Fruit fly (Drosophila melanogaster) whole organism, embryonic: Measurements from ENCODE around the gene CG46460.
A peak's percentile ranks its signal among the peaks of the same experiment; 100 is the strongest.

Experiments
- Abd-B ChIP-seq: fragments of 200-800 bp; sonication (Bioruptor generic); optimal IDR thresholded peaks from 2 replicates; lab custom pipeline; 2018; ENCODE audit warnings: missing biosample characterization, mild to moderate bottlenecking, missing genetic modification characterization, moderate library complexity
- Adf1 ChIP-seq: fragments of 200-800 bp; sonication (Bioruptor generic); IDR thresholded peaks from 2 replicates; pipeline ENCODE4 v1.3.6; 2022; ENCODE audit warnings: missing biosample characterization, missing genetic modification characterization
- B-H2 ChIP-seq: fragments of 200-800 bp; sonication (Bioruptor generic); optimal IDR thresholded peaks from 2 replicates; lab custom pipeline; 2018; ENCODE audit warnings: missing biosample characterization, mild to moderate bottlenecking, missing genetic modification characterization
- Bteb2 ChIP-seq: fragments of 200-800 bp; sonication (Bioruptor generic); optimal IDR thresholded peaks from 2 replicates; lab custom pipeline; 2016; ENCODE audit warnings: missing biosample characterization, missing genetic modification characterization
- CG10209 ChIP-seq: fragments of 200-800 bp; sonication (Bioruptor generic); optimal IDR thresholded peaks from 3 replicates; lab custom pipeline; 2017; ENCODE audit warnings: missing biosample characterization, mild to moderate bottlenecking, missing genetic modification characterization, missing genetic modification reagents
- CG10565 ChIP-seq: fragments of 200-800 bp; sonication (Bioruptor generic); optimal IDR thresholded peaks from 3 replicates; lab custom pipeline; 2016; ENCODE audit warnings: missing biosample characterization, mild to moderate bottlenecking, missing genetic modification characterization
- CG12744 ChIP-seq: fragments of 200-800 bp; sonication (Bioruptor generic); optimal IDR thresholded peaks from 2 replicates; lab custom pipeline; 2016; ENCODE audit warnings: missing biosample characterization, missing genetic modification characterization
- CG16779 ChIP-seq: fragments of 200-800 bp; sonication (Bioruptor generic); IDR thresholded peaks from 2 replicates; pipeline ENCODE4 v1.3.6; 2022; ENCODE audit warnings: missing biosample characterization, missing genetic modification characterization
- CG18599 ChIP-seq: fragments of 200-800 bp; sonication (Bioruptor generic); optimal IDR thresholded peaks from 3 replicates; lab custom pipeline; 2017; ENCODE audit warnings: missing biosample characterization, missing genetic modification characterization, mild to moderate bottlenecking, moderate library complexity, missing genetic modification reagents
- CG2202 ChIP-seq: fragments of 200-800 bp; sonication (Bioruptor generic); optimal IDR thresholded peaks from 2 replicates; lab custom pipeline; 2018; ENCODE audit warnings: missing biosample characterization, mild to moderate bottlenecking, missing genetic modification characterization
- CG2678 ChIP-seq: fragments of 200-800 bp; sonication (Bioruptor generic); optimal IDR thresholded peaks from 3 replicates; lab custom pipeline; 2019; ENCODE audit warnings: missing biosample characterization, mild to moderate bottlenecking, missing genetic modification characterization, moderate library complexity
- CG30431 ChIP-seq: fragments of 200-800 bp; sonication (Bioruptor generic); optimal IDR thresholded peaks from 2 replicates; lab custom pipeline; 2017; ENCODE audit warnings: missing biosample characterization, missing genetic modification characterization
- CG3065 ChIP-seq: fragments of 200-800 bp; sonication (Bioruptor generic); optimal IDR thresholded peaks from 2 replicates; lab custom pipeline; 2016; ENCODE audit warnings: missing biosample characterization, missing genetic modification characterization
- CG33213 ChIP-seq: fragments of 200-800 bp; sonication (Bioruptor generic); optimal IDR thresholded peaks from 3 replicates; lab custom pipeline; 2016; ENCODE audit warnings: missing biosample characterization, missing genetic modification characterization
- CG34422 ChIP-seq: fragments of 200-800 bp; sonication (Bioruptor generic); IDR thresholded peaks from 3 replicates; pipeline ENCODE4 v1.3.6; 2022; ENCODE audit warnings: missing biosample characterization, missing genetic modification characterization
- CG8359 ChIP-seq: fragments of 200-800 bp; sonication (Bioruptor generic); optimal IDR thresholded peaks from 2 replicates; lab custom pipeline; 2017; ENCODE audit warnings: missing biosample characterization, mild to moderate bottlenecking, missing genetic modification characterization, borderline replicate concordance
- CG9215 ChIP-seq: fragments of 200-800 bp; sonication (Bioruptor generic); IDR thresholded peaks from 2 replicates; pipeline ENCODE4 v1.3.6; 2022; ENCODE audit warnings: missing biosample characterization, missing genetic modification characterization
- CG9797 ChIP-seq: fragments of 200-800 bp; sonication (Bioruptor generic); optimal IDR thresholded peaks from 3 replicates; lab custom pipeline; 2018; ENCODE audit warnings: missing biosample characterization, mild to moderate bottlenecking, missing genetic modification characterization
- Dip2 ChIP-seq: fragments of 200-800 bp; sonication (Bioruptor generic); IDR thresholded peaks from 2 replicates; pipeline ENCODE4 v1.3.6; 2022; ENCODE audit warnings: missing biosample characterization, missing genetic modification characterization
- Doc2 ChIP-seq: fragments of 200-800 bp; sonication (Bioruptor generic); IDR thresholded peaks from 2 replicates; pipeline ENCODE4 v1.3.6; 2022; ENCODE audit warnings: missing biosample characterization, missing genetic modification characterization
- E2f1 ChIP-seq: fragments of 200-800 bp; sonication (Bioruptor generic); IDR thresholded peaks from 2 replicates; pipeline ENCODE4 v1.3.6; 2022; ENCODE audit warnings: missing biosample characterization, missing genetic modification characterization
- GATAe ChIP-seq: fragments of 200-800 bp; sonication (Bioruptor generic); conservative IDR thresholded peaks from 2 replicates; pipeline ENCODE4 v1.3.6; 2022; ENCODE audit warnings: missing biosample characterization, missing genetic modification characterization
- Gug ChIP-seq: fragments of 200-800 bp; sonication (Bioruptor generic); IDR thresholded peaks from 4 replicates; pipeline ENCODE4 v1.3.6; 2022; ENCODE audit warnings: missing biosample characterization, missing genetic modification characterization
- HmgD ChIP-seq: fragments of 200-800 bp; sonication (Bioruptor generic); optimal IDR thresholded peaks from 3 replicates; lab custom pipeline; 2016; ENCODE audit warnings: missing biosample characterization, missing genetic modification characterization
- Mad ChIP-seq: fragments of 200-800 bp; sonication (Bioruptor generic); optimal IDR thresholded peaks from 2 replicates; lab custom pipeline; 2016; ENCODE audit warnings: missing biosample characterization, missing genetic modification characterization
- Mrtf ChIP-seq: fragments of 200-800 bp; sonication (Bioruptor generic); IDR thresholded peaks from 3 replicates; pipeline ENCODE4 v1.3.6; 2022; ENCODE audit warnings: missing biosample characterization, missing genetic modification characterization
- Oli ChIP-seq: fragments of 200-800 bp; sonication (Bioruptor generic); optimal IDR thresholded peaks from 2 replicates; lab custom pipeline; 2018; ENCODE audit warnings: missing biosample characterization, mild to moderate bottlenecking, missing genetic modification characterization, moderate library complexity
- Optix ChIP-seq: fragments of 200-800 bp; sonication (Bioruptor generic); IDR thresholded peaks from 3 replicates; pipeline ENCODE4 v1.3.6; 2022; ENCODE audit warnings: missing biosample characterization, missing genetic modification characterization
- Rfx ChIP-seq: fragments of 200-800 bp; sonication (Bioruptor generic); IDR thresholded peaks from 2 replicates; pipeline ENCODE4 v1.3.6; 2022; ENCODE audit warnings: missing biosample characterization, missing genetic modification characterization
- Side ChIP-seq: fragments of 200-800 bp; sonication (Bioruptor generic); optimal IDR thresholded peaks from 2 replicates; lab custom pipeline; 2016; ENCODE audit warnings: missing biosample characterization, missing genetic modification characterization
- Taf1 ChIP-seq: fragments of 200-800 bp; sonication (Bioruptor generic); IDR thresholded peaks from 2 replicates; pipeline ENCODE4 v1.3.6; 2022; ENCODE audit warnings: missing biosample characterization, missing genetic modification characterization
- YL-1 ChIP-seq: fragments of 200-800 bp; sonication (Bioruptor generic); optimal IDR thresholded peaks from 3 replicates; lab custom pipeline; 2017; ENCODE audit warnings: missing biosample characterization, mild to moderate bottlenecking, missing genetic modification characterization
- ac ChIP-seq: fragments of 200-800 bp; sonication (Bioruptor generic); optimal IDR thresholded peaks from 3 replicates; lab custom pipeline; 2017; ENCODE audit warnings: missing biosample characterization, mild to moderate bottlenecking, missing genetic modification characterization
- aop ChIP-seq: fragments of 200-800 bp; sonication (Bioruptor generic); IDR thresholded peaks from 2 replicates; pipeline ENCODE4 v1.3.6; 2022; ENCODE audit warnings: missing biosample characterization, missing genetic modification characterization
- ap ChIP-seq: fragments of 200-800 bp; sonication (Bioruptor generic); IDR thresholded peaks from 2 replicates; pipeline ENCODE4 v1.3.6; 2022; ENCODE audit warnings: missing biosample characterization, missing genetic modification characterization
- cad ChIP-seq: fragments of >200 bp; optimal IDR thresholded peaks from 2 replicates; lab custom pipeline; 2017; ENCODE audit warnings: missing biosample characterization, missing genetic modification characterization
- danr ChIP-seq: fragments of 200-800 bp; sonication (Bioruptor generic); IDR thresholded peaks from 2 replicates; pipeline ENCODE4 v1.3.6; 2022; ENCODE audit warnings: missing biosample characterization, missing genetic modification characterization
- dati ChIP-seq: fragments of 200-800 bp; sonication (Bioruptor generic); IDR thresholded peaks from 2 replicates; pipeline ENCODE4 v1.3.6; 2022; ENCODE audit warnings: missing biosample characterization, missing genetic modification characterization
- gcm ChIP-seq: fragments of 200-800 bp; sonication (Bioruptor generic); optimal IDR thresholded peaks from 2 replicates; lab custom pipeline; 2019; ENCODE audit warnings: missing biosample characterization, mild to moderate bottlenecking, missing genetic modification characterization, moderate library complexity
- h ChIP-seq: fragments of >200 bp; optimal IDR thresholded peaks from 2 replicates; lab custom pipeline; 2017
- lov ChIP-seq, 2 experiments: fragments of 200-800 bp in 1 of 2; fragments of >200 bp in 1 of 2; sonication (Bioruptor generic) in 1 of 2; IDR thresholded peaks in 1 of 2; optimal IDR thresholded peaks in 1 of 2; 2 replicates in 1 of 2; 3 replicates in 1 of 2; pipeline versions ENCODE4 v1.3.6 to Lab custom; 2017 to 2022; ENCODE audit warnings: missing biosample characterization in 1 of 2, missing genetic modification characterization in 1 of 2
- nerfin-2 ChIP-seq: fragments of 200-800 bp; sonication (Bioruptor generic); IDR thresholded peaks from 2 replicates; pipeline ENCODE4 v1.3.6; 2022; ENCODE audit warnings: missing biosample characterization, missing genetic modification characterization; ENCODE audit not compliant: partially characterized antibody
- odd ChIP-seq: fragments of 200-800 bp; sonication (Bioruptor generic); optimal IDR thresholded peaks from 2 replicates; lab custom pipeline; 2017; ENCODE audit warnings: missing biosample characterization, mild to moderate bottlenecking, missing genetic modification characterization
- onecut ChIP-seq: fragments of 200-800 bp; sonication (Bioruptor generic); IDR thresholded peaks from 2 replicates; pipeline ENCODE4 v1.3.6; 2022; ENCODE audit warnings: missing biosample characterization, missing genetic modification characterization
- sc ChIP-seq, 3 experiments: fragments of >200 bp in 2 of 3; fragments of 200-800 bp in 1 of 3; sonication (Bioruptor generic) in 1 of 3; optimal IDR thresholded peaks; 2 replicates in 2 of 3; 3 replicates in 1 of 3; lab custom pipeline; 2017; ENCODE audit warnings: mild to moderate bottlenecking in 1 of 3, missing biosample characterization in 1 of 3, missing genetic modification characterization in 1 of 3, missing genetic modification reagents in 1 of 3
- scrt ChIP-seq: fragments of 200-800 bp; sonication (Bioruptor generic); optimal IDR thresholded peaks from 2 replicates; lab custom pipeline; 2018; ENCODE audit warnings: missing biosample characterization, mild to moderate bottlenecking, missing genetic modification characterization, moderate library complexity
- tap ChIP-seq: fragments of 200-800 bp; optimal IDR thresholded peaks from 3 replicates; lab custom pipeline; 2019; ENCODE audit warnings: missing biosample characterization, mild to moderate bottlenecking, missing genetic modification characterization, moderate library complexity
- tgo ChIP-seq: fragments of 200-800 bp; sonication (Bioruptor generic); IDR thresholded peaks from 3 replicates; pipeline ENCODE4 v1.3.6; 2022; ENCODE audit warnings: missing biosample characterization, missing genetic modification characterization
- twi ChIP-seq: fragments of 200-800 bp; optimal IDR thresholded peaks from 2 replicates; lab custom pipeline; 2019; ENCODE audit warnings: missing biosample characterization, mild to moderate bottlenecking, missing genetic modification characterization, moderate library complexity
- vvl ChIP-seq: fragments of 200-800 bp; sonication (Bioruptor generic); IDR thresholded peaks from 2 replicates; pipeline ENCODE4 v1.3.6; 2022; ENCODE audit warnings: missing biosample characterization, missing genetic modification characterization

Gene CG46460

dm6 chr3L:4228187-4228836 is 1.2 kb upstream of the CG46460 start (continued):
- TF ChIP-seq Bteb2 (GFP tag; lab: Kevin White, UChicago) (peak; percentile 82), cad (GFP tag; lab: Kevin White, UChicago) (no peak), Gug (GFP tag; lab: Robert Waterston, UW) (peak; percentile 93), vvl (peak; percentile 99), tap (peak; percentile 94), CG3065 (GFP tag; lab: Kevin White, UChicago) (peak; percentile 89), twi (tag; lab: Kevin White, UChicago) (peak; percentile 94), onecut (GFP tag; lab: Robert Waterston, UW) (peak; percentile 95), CG16779 (GFP tag; lab: Robert Waterston, UW) (peak; percentile 78; the same call in 1 of the 2 replicates), CG10565 (GFP tag; lab: Kevin White, UChicago) (peak; percentile 77), CG10209 (GFP tag; lab: Kevin White, UChicago) (peak; percentile 95), YL-1 (GFP tag; lab: Kevin White, UChicago) (peak; percentile 83), Side (GFP tag; lab: Kevin White, UChicago) (peak; percentile 94), B-H2 (GFP tag; lab: Kevin White, UChicago) (peak; percentile 77), CG9215 (GFP tag; lab: Robert Waterston, UW) (peak; percentile 83), Abd-B (peak; percentile 98), scrt (GFP tag; lab: Kevin White, UChicago) (peak; percentile 85), tgo (GFP tag; lab: Robert Waterston, UW) (peak; percentile 96), Adf1 (peak; percentile 52), CG33213 (GFP tag; lab: Kevin White, UChicago) (peak; percentile 94), h (lab: Kevin White, UChicago) (no peak), gcm (GFP tag; lab: Kevin White, UChicago) (peak; percentile 96), ap (GFP tag; lab: Robert Waterston, UW) (peak; percentile 97), GATAe (GFP tag; lab: Robert Waterston, UW) (peak; percentile 49; the same call in 1 of the 2 replicates), ac (GFP tag; lab: Kevin White, UChicago) (peak; percentile 82), CG8359 (GFP tag; lab: Kevin White, UChicago) (peak; percentile 91), CG18599 (peak; percentile 93), aop (GFP tag; lab: Robert Waterston, UW) (peak; percentile 95), CG30431 (peak; percentile 93), CG12744 (peak; percentile 74), nerfin-2 (GFP tag; lab: Robert Waterston, UW) (no peak), CG2678 (peak; percentile 97), Mrtf (peak; percentile 96), Oli (tag; lab: Kevin White, UChicago) (peak; percentile 98), Dip2 (GFP tag; lab: Robert Waterston, UW) (peak; percentile 48; the same call in 1 of the 2 replicates), Doc2 (GFP tag; lab: Robert Waterston, UW) (peak; percentile 73; the same call in 1 of the 2 replicates), Taf1 (GFP tag; lab: Robert Waterston, UW) (peak; percentile 81), Mad (GFP tag; lab: Kevin White, UChicago) (peak; percentile 93), CG9797 (GFP tag; lab: Kevin White, UChicago) (peak; percentile 44), sc (optimal IDR thresholded peaks at IDR 0.05; lab: Kevin White, UChicago) (no peak), sc (GFP tag; optimal IDR thresholded peaks at IDR 0.05; lab: Kevin White, UChicago) (peak; percentile 95), lov (optimal IDR thresholded peaks at IDR 0.05; lab: Kevin White, UChicago) (no peak), lov (GFP tag; IDR thresholded peaks at IDR 0.05; lab: Robert Waterston, UW) (peak; percentile 97), Optix (peak; percentile 98), Rfx (GFP tag; lab: Robert Waterston, UW) (peak; percentile 91), CG34422 (peak; percentile 97), CG2202 (tag; lab: Kevin White, UChicago) (peak; percentile 96), danr (GFP tag; lab: Robert Waterston, UW) (peak; percentile 96), dati (GFP tag; lab: Robert Waterston, UW) (peak; percentile 92), E2f1 (peak; percentile 96), HmgD (GFP tag; lab: Kevin White, UChicago) (peak; percentile 77), odd (GFP tag; lab: Kevin White, UChicago) (peak; percentile 95)
